Fruit fly (Drosophila melanogaster) whole organism: ENCODE data around the gene CG42693.
A peak's percentile ranks its signal among the peaks of the same experiment; 100 is the strongest.

Experiments used
- CG8478 ChIP-seq: fragments of >200 bp; optimal IDR thresholded peaks from 2 replicates; lab custom pipeline; 2018; ENCODE audit warnings: inconsistent platforms
- Dll ChIP-seq: fragments of >200 bp; optimal IDR thresholded peaks from 2 replicates; lab custom pipeline; 2017
- EcR ChIP-seq, 2 experiments: fragments of >200 bp; optimal IDR thresholded peaks; 2 replicates each; lab custom pipeline; 2017; ENCODE audit warnings: missing biosample characterization in 2 of 2, missing genetic modification characterization in 2 of 2, missing genetic modification reagents in 2 of 2
- pan ChIP-seq: fragments of >200 bp; optimal IDR thresholded peaks from 2 replicates; lab custom pipeline; 2017
- psq ChIP-seq: fragments of >200 bp; optimal IDR thresholded peaks from 2 replicates; lab custom pipeline; 2017
- usp ChIP-seq: fragments of >200 bp; optimal IDR thresholded peaks from 2 replicates; lab custom pipeline; 2017; ENCODE audit warnings: missing biosample characterization, missing genetic modification characterization, mixed read lengths

CG42693 gene

DNA sequence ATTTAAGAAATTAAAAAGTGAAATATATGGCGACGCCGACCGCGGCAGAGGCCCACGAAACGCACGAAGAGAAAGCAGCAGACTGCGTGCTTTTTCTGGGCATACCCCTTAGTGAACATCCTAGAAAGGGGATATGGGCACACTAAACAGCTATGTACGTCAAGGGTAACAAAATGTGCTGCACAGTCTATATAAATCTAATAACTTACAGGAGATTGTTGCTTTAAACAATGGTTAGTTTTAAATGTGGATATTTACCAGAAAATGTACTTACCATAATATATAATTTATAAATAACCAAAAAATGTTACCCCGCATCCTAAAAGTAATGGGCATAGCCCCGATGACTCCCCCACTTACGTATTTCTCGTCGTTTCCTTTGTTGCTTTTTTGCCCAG, 10.0 kb upstream of the CG42693 start:
- TF ChIP-seq usp (GFP tag; lab: Kevin White, UChicago) (no peak), pan (lab: Kevin White, UChicago) (peak; percentile 82)

DNA sequence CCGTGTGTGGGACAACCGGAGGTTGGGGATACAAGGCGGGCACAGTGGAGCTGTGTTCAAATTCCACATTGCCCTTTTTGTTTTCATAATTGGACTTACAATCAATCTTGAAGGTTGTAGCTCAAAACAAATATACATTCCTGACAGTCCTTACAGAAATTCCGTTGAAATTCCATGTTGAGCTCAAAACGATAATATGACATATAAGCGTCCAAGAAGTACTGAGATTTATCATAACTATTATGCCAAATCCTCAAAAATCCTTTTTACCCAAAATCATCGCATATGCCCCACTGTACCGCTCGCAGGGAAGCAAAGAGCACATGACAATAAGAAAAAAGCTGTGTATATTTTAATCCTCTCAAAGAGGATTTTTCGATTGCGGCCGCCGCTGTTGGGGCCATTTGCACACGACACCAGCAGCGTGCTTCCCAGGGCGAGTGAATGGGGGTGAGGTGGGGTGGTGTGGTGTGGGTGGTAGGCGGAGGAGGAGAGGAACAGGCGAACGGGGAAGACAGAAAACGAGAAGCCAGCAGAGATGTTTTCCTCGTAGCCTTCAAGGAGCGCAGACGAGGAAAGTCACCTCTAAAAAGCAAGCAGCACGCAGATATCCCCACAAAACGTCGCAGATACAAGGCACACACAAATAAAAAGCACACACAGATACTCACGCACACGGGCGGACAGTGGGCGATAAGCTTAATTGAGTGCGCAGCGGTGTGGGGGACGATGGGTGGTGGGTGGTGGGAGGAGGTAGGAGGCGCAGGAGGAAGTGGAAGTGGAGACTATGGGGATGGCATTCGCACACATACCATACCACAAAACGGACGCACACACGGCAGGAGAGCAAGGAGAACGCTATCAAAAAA, 9.4 kb upstream of the CG42693 start:
- TF ChIP-seq CG8478 (lab: Kevin White, UChicago), result no peak
- TF ChIP-seq psq (lab: Kevin White, UChicago), result no peak
- no peak for TF ChIP-seq EcR (GFP tag; optimal IDR thresholded peaks at IDR 0.05; lab: Kevin White, UChicago)
- no peak for TF ChIP-seq usp (GFP tag; lab: Kevin White, UChicago)
- no peak for TF ChIP-seq Dll (lab: Kevin White, UChicago)
- no peak for TF ChIP-seq pan (lab: Kevin White, UChicago)

DNA sequence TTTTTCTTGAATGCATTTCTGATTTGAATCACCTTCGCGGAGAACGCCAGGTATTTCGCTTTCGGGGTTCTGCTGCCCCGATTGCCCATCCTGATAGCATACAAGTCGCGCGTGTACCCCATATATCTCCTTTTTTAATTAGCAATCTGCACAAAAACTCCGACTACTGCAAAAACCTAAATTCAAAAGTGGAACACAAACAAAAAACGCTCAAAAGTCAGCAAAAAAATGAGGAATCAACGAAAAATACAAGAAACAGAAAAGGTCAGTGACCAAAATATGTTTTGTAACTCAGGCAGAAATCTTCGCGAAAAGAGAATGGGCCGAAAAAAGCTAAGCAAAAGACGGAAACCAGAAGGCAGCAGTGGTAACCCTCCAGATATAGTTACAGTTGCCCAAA, 8.1 kb upstream of the CG42693 start:
- TF ChIP-seq EcR (GFP tag; optimal IDR thresholded peaks at IDR 0.05; lab: Kevin White, UChicago) (no peak), usp (GFP tag; lab: Kevin White, UChicago) (no peak), Dll (lab: Kevin White, UChicago) (no peak), pan (lab: Kevin White, UChicago) (no peak), CG8478 (lab: Kevin White, UChicago) (no peak), psq (lab: Kevin White, UChicago) (no peak)

DNA sequence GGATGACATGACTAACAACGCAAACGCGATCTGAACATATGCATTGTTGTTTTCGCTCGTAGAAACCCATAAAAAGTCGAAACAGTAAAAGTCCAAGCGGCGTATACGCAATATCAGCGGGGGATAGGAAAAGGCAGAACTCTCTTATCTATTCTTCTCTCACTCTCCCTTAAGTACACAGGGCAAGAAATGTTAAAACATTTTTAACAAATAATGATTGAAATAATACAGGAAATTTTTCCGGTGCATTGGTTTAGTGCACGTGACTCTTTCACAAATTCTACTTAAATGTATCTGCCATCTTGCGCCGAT, 7.5 kb upstream of the CG42693 start:
- TF ChIP-seq psq (lab: Kevin White, UChicago) (no peak), usp (GFP tag; lab: Kevin White, UChicago) (no peak), pan (lab: Kevin White, UChicago) (no peak), EcR (GFP tag; optimal IDR thresholded peaks at IDR 0.05; lab: Kevin White, UChicago) (no peak), Dll (lab: Kevin White, UChicago) (no peak), CG8478 (lab: Kevin White, UChicago) (no peak)

DNA sequence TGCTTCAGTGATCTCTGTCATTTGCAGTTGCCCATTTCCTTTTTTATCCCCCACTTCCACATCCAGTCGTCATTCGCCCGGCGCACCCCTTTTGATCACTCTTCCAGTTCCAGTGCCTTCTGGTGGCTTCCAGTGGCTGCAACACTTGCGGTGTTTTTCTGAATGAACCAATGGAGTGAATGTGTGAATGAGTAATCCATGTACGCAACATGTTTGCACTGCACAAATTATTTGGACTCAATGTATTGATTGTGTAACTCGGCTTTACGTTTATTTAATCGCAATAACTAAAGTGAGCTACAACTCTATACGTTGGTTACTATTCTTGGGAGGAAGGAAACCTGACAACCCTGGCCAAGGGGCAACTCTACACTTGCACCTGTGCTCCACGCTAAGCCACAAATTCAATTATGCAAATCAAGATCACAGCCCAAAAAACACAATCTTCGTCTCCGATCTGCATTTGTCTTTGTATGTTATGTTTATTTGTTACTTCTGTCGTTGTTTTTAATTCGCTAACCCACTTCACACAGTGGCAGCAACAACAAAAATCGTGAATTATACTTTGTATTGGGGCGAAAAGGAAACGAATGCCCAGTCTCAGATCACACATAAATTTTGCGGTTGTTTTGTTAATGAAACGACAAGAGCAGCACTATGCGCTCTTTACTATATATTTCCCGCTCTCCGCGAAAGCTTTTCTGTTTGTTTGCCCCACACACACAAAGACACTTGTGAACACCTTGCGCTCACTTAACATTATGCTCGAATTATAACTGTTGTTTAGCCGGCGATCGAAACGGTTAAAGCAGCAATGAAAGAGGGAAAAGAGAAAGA, 7.0 kb upstream of the CG42693 start:
- TF ChIP-seq pan (lab: Kevin White, UChicago) (no peak), EcR (GFP tag; optimal IDR thresholded peaks at IDR 0.05; lab: Kevin White, UChicago) (no peak), CG8478 (lab: Kevin White, UChicago) (no peak), Dll (lab: Kevin White, UChicago) (no peak), usp (GFP tag; lab: Kevin White, UChicago) (no peak), psq (lab: Kevin White, UChicago) (no peak)

- peak; percentile 100 for TF ChIP-seq Dll (lab: Kevin White, UChicago)
- peak in 1 of 2 experiments; percentile 19 for TF ChIP-seq EcR (GFP tag; optimal IDR thresholded peaks at IDR 0.05; lab: Kevin White, UChicago)
- no peak for TF ChIP-seq usp (GFP tag; lab: Kevin White, UChicago)
Measured at dm6 chr3R:31713306-31714123, 5.4 kb upstream of the CG42693 start, which contains the start of gene ttk. Gene ttk (plus strand): TSS chr3R:31713867.

dm6 chr3R:31712585-31712984, 4.4 kb upstream of the CG42693 start:
- TF ChIP-seq Dll (lab: Kevin White, UChicago) (no peak), CG8478 (lab: Kevin White, UChicago) (no peak), pan (lab: Kevin White, UChicago) (no peak), psq (lab: Kevin White, UChicago) (no peak), usp (GFP tag; lab: Kevin White, UChicago) (no peak), EcR (GFP tag; optimal IDR thresholded peaks at IDR 0.05; lab: Kevin White, UChicago) (no peak)

dm6 chr3R:31711270-31712029, 3.3 kb upstream of the CG42693 start:
- TF ChIP-seq EcR (GFP tag; optimal IDR thresholded peaks at IDR 0.05; lab: Kevin White, UChicago), result no peak
- no peak for TF ChIP-seq Dll (lab: Kevin White, UChicago)
- TF ChIP-seq psq (lab: Kevin White, UChicago), result no peak
- TF ChIP-seq pan (lab: Kevin White, UChicago), result no peak
- TF ChIP-seq usp (GFP tag; lab: Kevin White, UChicago), result no peak
- TF ChIP-seq CG8478 (lab: Kevin White, UChicago), result no peak

dm6 chr3R:31709769-31710168, 1.6 kb upstream of the CG42693 start:
- TF ChIP-seq usp (GFP tag; lab: Kevin White, UChicago), result no peak
- TF ChIP-seq EcR (GFP tag; optimal IDR thresholded peaks at IDR 0.05; lab: Kevin White, UChicago), result no peak
- no peak for TF ChIP-seq CG8478 (lab: Kevin White, UChicago)
- no peak for TF ChIP-seq Dll (lab: Kevin White, UChicago)
- TF ChIP-seq psq (lab: Kevin White, UChicago), result no peak
- TF ChIP-seq pan (lab: Kevin White, UChicago), result no peak

DNA sequence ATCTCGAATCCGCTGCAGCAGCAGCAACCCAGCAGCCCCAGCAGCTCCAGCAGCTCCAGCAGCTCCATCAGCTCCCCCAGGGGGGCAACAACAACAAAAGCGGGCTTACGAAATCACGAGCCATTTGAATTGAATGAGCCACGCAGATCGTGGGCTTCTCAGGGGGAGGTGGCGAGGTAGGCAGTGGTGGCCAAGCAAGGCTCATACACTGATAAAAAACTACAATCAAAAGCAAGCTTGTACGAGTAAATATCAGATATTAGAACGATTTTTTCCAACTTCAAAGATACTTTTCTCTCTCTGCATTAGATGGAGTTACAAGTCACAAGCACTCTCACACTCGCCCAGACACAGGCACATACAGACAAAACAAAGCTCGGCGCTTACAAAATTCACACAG, 1.0 kb upstream of the CG42693 start:
- TF ChIP-seq psq (lab: Kevin White, UChicago) (no peak), CG8478 (lab: Kevin White, UChicago) (no peak), pan (lab: Kevin White, UChicago) (no peak), usp (GFP tag; lab: Kevin White, UChicago) (no peak), EcR (GFP tag; optimal IDR thresholded peaks at IDR 0.05; lab: Kevin White, UChicago) (no peak), Dll (lab: Kevin White, UChicago) (no peak)
